Fruit fly (Drosophila melanogaster): ENCODE results near the gene CG9095.

CG9095 gene

dm6 chrX:15138994-15139863 is 23.8 kb downstream of the CG9095 start, which contains the start of gene RpL37-1:
Gene RpL37-1, minus strand, starts transcription at chrX:15139367.
- TF ChIP-seq CG8478 (optimal IDR thresholded peaks at IDR 0.05): no peak
- peak; percentile 87 to 88 for TF ChIP-seq CTCF (optimal IDR thresholded peaks at IDR 0.05)

dm6 chrX:15137241-15137640 is 25.8 kb downstream of the CG9095 start:
- TF ChIP-seq CG8478 (optimal IDR thresholded peaks at IDR 0.05): no peak
- peak; percentile 3 to 66 for TF ChIP-seq CTCF (optimal IDR thresholded peaks at IDR 0.05)

dm6 chrX:15132065-15132464 is 31.0 kb downstream of the CG9095 start:
- TF ChIP-seq CTCF (optimal IDR thresholded peaks at IDR 0.05) (no peak), CG8478 (optimal IDR thresholded peaks at IDR 0.05) (no peak)

DNA sequence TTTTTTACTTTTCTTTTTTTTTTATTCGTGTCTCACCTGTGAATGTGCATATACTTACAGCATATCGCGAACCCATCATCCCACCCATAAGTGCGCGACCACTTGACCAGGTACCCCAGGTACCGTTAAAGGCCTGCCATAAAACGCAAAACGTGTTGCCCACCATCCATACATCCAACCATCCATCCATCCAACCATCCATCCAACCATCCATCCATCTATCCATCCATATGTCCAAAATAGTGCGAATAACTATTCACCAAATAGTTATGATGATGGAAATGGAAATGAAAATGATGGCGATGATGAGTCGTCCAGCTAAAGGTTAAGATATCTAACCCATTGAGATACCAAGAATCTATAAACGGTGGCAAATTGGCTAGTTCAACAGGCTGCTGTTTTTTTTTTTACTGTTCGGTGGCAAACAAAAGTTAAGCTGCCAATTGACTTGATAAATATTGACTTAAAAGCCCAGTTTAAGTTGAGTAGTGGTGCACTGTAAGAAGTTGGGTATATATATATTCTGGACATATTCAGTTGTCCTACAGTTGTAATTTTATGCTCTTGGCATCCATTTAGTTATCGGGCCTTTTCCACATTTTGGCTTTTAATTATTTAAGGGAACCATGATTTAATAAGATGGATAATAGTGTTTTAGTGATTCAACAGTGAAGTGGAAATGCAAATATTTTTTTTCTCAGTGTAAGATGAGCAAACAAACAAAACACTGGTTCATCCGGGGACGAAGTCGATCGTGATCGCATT is 35.0 kb downstream of the CG9095 start:
- TF ChIP-seq CTCF (optimal IDR thresholded peaks at IDR 0.05) (no peak), CG8478 (optimal IDR thresholded peaks at IDR 0.05) (no peak)

DNA sequence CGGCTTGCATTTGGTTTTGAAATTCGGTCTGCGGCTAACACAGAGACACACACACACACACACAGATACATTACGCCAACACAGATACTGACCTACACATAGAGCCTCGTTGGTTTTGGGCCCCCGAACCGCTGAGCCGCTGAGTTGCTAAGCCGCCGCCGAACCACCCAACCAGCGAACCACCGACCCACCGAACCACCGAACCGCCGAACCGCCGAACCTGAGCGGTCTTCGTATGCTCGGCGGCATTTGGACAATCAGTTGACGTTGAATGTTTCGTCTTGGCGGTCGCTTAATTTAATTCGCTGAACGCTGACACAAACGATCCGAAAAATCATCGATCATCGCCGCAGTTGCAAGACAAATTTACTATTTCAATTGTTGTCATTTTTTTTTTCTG is 37.5 kb downstream of the CG9095 start, which contains the start of gene drd:
Gene drd (plus strand): TSS at position 258 of the 400 bp plus-strand sequence.
- TF ChIP-seq CG8478 (optimal IDR thresholded peaks at IDR 0.05): no peak
- no peak for TF ChIP-seq CTCF (optimal IDR thresholded peaks at IDR 0.05)

DNA sequence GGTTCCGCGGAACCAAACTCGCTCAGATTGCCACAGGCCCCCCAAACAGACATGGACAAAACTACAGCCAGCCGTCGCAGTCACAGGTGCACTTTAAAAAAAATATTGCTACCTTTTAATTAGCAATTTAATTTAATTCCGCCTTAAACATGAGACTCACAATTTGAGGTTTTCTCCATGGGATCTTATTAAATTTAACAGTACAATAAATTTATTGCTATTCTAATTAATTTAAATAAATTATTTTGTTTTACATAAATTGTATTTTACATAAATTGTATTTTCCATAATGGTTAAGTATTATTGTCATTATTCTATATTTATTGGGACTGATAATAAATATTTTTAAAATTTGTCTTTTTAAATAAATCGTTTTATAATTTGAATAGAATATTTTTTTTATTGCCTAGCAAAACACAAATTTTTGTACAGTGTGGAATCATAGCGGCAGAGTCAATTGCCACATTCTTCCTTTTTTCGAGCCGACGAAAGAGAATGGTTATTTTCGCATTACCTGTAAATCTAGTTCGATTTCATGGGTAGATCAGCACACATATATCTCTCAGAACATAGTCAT is 39.5 kb downstream of the CG9095 start:
- TF ChIP-seq CTCF (optimal IDR thresholded peaks at IDR 0.05) (no peak), CG8478 (optimal IDR thresholded peaks at IDR 0.05) (no peak)

dm6 chrX:15121714-15122113 is 41.3 kb downstream of the CG9095 start:
- no peak for TF ChIP-seq CG8478 (optimal IDR thresholded peaks at IDR 0.05)

DNA sequence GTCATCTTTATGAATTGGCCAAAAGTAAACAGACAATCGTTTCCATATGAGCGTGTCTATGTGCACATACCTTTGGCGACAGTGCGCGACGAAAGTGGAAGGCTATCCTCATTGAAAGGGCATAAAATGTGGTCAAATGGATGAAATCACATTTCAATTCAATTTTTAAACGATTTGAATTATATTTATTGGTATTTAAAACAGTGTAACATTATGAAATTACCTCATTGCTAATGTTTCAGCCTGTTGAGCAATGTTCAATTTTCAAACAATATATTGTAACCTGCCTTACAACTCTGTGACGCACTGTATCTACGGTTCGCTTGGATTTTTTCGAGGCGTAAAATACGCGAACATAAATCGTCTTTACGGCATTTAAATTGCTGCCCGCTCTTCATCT is 42.9 kb downstream of the CG9095 start:
- TF ChIP-seq CTCF (optimal IDR thresholded peaks at IDR 0.05): no peak
- no peak for TF ChIP-seq CG8478 (optimal IDR thresholded peaks at IDR 0.05)

dm6 chrX:15116397-15116796 is 46.6 kb downstream of the CG9095 start, which contains the start of gene Cyp4s3:
Gene Cyp4s3, minus strand, starts transcription at chrX:15116542.
- TF ChIP-seq CG8478 (optimal IDR thresholded peaks at IDR 0.05): no peak
- no peak for TF ChIP-seq CTCF (optimal IDR thresholded peaks at IDR 0.05)

DNA sequence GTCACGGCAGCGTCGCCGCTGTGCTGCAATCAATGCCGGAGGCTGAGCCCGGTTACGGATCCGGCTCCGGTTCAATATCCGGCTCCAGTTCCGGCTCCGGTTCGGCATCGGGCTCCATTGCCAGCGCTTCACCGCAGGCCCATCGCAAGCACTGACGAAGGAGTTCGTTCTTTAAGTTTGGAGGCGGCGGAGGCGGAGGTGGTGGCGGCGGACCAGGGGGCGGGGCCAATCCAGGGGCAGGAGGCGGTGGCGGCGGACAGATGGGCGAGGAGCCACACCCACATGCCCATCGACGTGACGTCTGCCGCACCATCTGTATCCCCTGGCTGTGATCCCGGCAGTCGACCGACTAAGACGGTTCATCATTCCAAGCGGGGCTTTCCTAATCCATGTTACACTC is 51.1 kb downstream of the CG9095 start:
- no peak for TF ChIP-seq CG8478 (optimal IDR thresholded peaks at IDR 0.05)
- no peak for TF ChIP-seq CTCF (optimal IDR thresholded peaks at IDR 0.05)

dm6 chrX:15095942-15096341 is 67.1 kb downstream of the CG9095 start, which contains the start of gene CG9072:
Gene CG9072, minus strand, starts transcription at chrX:15096042.
- TF ChIP-seq CG8478 (optimal IDR thresholded peaks at IDR 0.05) (no peak), CTCF (optimal IDR thresholded peaks at IDR 0.05) (no peak)

DNA sequence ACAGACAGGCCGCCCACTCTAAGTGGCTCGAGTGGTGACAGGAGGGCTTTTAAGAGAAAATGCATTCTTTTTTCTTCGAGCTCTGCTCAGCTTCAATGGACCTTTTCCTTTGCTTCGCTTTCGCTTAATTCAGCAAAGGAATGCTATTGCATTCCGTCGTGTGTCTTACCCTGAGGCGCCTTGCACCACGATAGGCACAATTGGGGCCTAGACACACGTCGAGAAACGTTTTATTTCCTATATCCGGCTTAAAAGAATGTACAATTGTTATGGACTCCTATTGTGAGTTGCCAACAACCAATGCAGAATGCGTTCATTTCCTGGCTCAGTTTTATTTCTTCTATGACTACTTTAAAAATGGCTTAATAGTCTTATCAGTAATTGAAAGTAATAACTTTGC is 71.9 kb downstream of the CG9095 start:
- no peak for TF ChIP-seq CG8478 (optimal IDR thresholded peaks at IDR 0.05)
- no peak for TF ChIP-seq CTCF (optimal IDR thresholded peaks at IDR 0.05)

DNA sequence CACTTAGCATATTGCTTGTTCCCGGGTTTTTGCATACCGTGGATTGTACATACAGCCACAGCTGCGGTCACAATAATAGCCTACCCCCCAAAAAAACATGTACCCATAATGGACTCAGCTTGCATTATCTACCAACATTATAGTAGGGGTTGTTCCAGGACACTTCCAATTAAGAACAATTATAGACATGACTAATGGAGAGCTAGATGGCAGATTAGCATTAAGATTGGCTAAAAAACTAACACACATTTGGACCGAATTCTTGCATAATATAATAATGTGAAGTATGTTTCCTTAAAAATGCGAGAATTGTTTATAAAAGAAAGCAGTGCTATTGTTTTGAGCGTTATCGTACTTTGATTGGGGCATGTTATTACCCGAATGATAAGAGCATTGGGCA is 72.7 kb downstream of the CG9095 start:
- TF ChIP-seq CTCF (optimal IDR thresholded peaks at IDR 0.05): no peak
- TF ChIP-seq CG8478 (optimal IDR thresholded peaks at IDR 0.05): no peak

Measured in S2 (cell line).